Worm (Caenorhabditis elegans) whole organism, L3 larva: ENCODE measurements around the gene C05D11.8.
A peak's percentile ranks its signal among the peaks of the same experiment; 100 is the strongest.

ENCODE experiments used
- R02D3.7 ChIP-seq: fragments of 150-350 bp; optimal IDR thresholded peaks from 2 replicates; lab custom pipeline; 2014; ENCODE audit warnings: missing biosample characterization, missing genetic modification characterization
- ZK546.5 ChIP-seq: sonication (generic microtip); optimal IDR thresholded peaks from 2 replicates; lab custom pipeline; 2017; ENCODE audit warnings: missing biosample characterization, missing genetic modification characterization
- aly-2 ChIP-seq: fragments of 150-350 bp; optimal IDR thresholded peaks from 2 replicates; lab custom pipeline; 2014; ENCODE audit warnings: missing biosample characterization, missing genetic modification characterization
- ama-1 ChIP-seq: fragments of 150-350 bp; optimal IDR thresholded peaks from 2 replicates; lab custom pipeline; 2018
- ceh-16 ChIP-seq: sonication (generic microtip); optimal IDR thresholded peaks from 2 replicates; lab custom pipeline; 2017; ENCODE audit warnings: missing biosample characterization, missing genetic modification characterization
- ceh-28 ChIP-seq: fragments of 150-350 bp; optimal IDR thresholded peaks from 2 replicates; lab custom pipeline; 2014; ENCODE audit warnings: missing biosample characterization, missing genetic modification reagents, missing genetic modification characterization
- ceh-82 ChIP-seq: fragments of 150-350 bp; optimal IDR thresholded peaks from 2 replicates; lab custom pipeline; 2014; ENCODE audit warnings: missing biosample characterization, missing genetic modification characterization
- ceh-9 ChIP-seq: sonication (generic microtip); optimal IDR thresholded peaks from 2 replicates; lab custom pipeline; 2018; ENCODE audit warnings: missing biosample characterization, missing genetic modification characterization
- daf-12 ChIP-seq: fragments of 150-350 bp; optimal IDR thresholded peaks from 2 replicates; lab custom pipeline; 2014; ENCODE audit warnings: missing biosample characterization, missing genetic modification reagents, missing genetic modification characterization
- egl-27 ChIP-seq: sonication (generic microtip); optimal IDR thresholded peaks from 4 replicates; lab custom pipeline; 2017; ENCODE audit warnings: missing biosample characterization, missing genetic modification reagents, missing genetic modification characterization
- egl-5 ChIP-seq: fragments of 150-350 bp; optimal IDR thresholded peaks from 2 replicates; lab custom pipeline; 2017; ENCODE audit warnings: missing biosample characterization, missing genetic modification reagents, missing genetic modification characterization, inconsistent platforms
- elt-1 ChIP-seq: fragments of 150-350 bp; optimal IDR thresholded peaks from 2 replicates; lab custom pipeline; 2014; ENCODE audit warnings: missing biosample characterization, missing genetic modification characterization
- elt-2 ChIP-seq: sonication (generic microtip); optimal IDR thresholded peaks from 2 replicates; lab custom pipeline; 2016; ENCODE audit warnings: missing genetic modification reagents, mild to moderate bottlenecking, missing genetic modification characterization, missing compliant biosample characterization
- elt-3 ChIP-seq, 3 experiments: fragments of 150-350 bp in 1 of 3; sonication (generic microtip) in 2 of 3; optimal IDR thresholded peaks; 2 replicates in 2 of 3; 4 replicates in 1 of 3; lab custom pipeline; 2014 to 2017; ENCODE audit warnings: missing biosample characterization in 3 of 3, missing genetic modification characterization in 3 of 3
- eor-1 ChIP-seq, 2 experiments: fragments of 150-350 bp; optimal IDR thresholded peaks; 2 replicates each; lab custom pipeline; 2014 to 2018; ENCODE audit warnings: missing biosample characterization in 2 of 2, missing genetic modification characterization in 2 of 2
- fkh-10 ChIP-seq: sonication (generic microtip); optimal IDR thresholded peaks from 2 replicates; lab custom pipeline; 2017; ENCODE audit warnings: missing biosample characterization, missing genetic modification reagents, missing genetic modification characterization
- fkh-2 ChIP-seq: fragments of 150-350 bp; optimal IDR thresholded peaks from 2 replicates; lab custom pipeline; 2014; ENCODE audit warnings: missing biosample characterization, missing genetic modification reagents, missing genetic modification characterization
- fos-1 ChIP-seq: fragments of 150-350 bp; optimal IDR thresholded peaks from 2 replicates; lab custom pipeline; 2014; ENCODE audit warnings: missing biosample characterization, missing genetic modification characterization
- hmg-11 ChIP-seq: sonication (generic microtip); optimal IDR thresholded peaks from 2 replicates; lab custom pipeline; 2016; ENCODE audit warnings: missing genetic modification characterization, missing compliant biosample characterization
- jun-1 ChIP-seq: fragments of 150-350 bp; optimal IDR thresholded peaks from 2 replicates; lab custom pipeline; 2014; ENCODE audit warnings: missing biosample characterization, missing genetic modification reagents, missing genetic modification characterization
- lin-15B ChIP-seq: fragments of 150-350 bp; optimal IDR thresholded peaks from 2 replicates; lab custom pipeline; 2014; ENCODE audit warnings: missing biosample characterization, missing genetic modification characterization
- lin-39 ChIP-seq: fragments of 150-350 bp; optimal IDR thresholded peaks from 2 replicates; lab custom pipeline; 2018; ENCODE audit warnings: missing biosample characterization, missing genetic modification reagents, missing genetic modification characterization
- lsy-12 ChIP-seq: sonication (generic microtip); optimal IDR thresholded peaks from 2 replicates; lab custom pipeline; 2016; ENCODE audit warnings: mild to moderate bottlenecking, missing genetic modification characterization, missing compliant biosample characterization
- mdl-1 ChIP-seq: fragments of 150-350 bp; optimal IDR thresholded peaks from 2 replicates; lab custom pipeline; 2014; ENCODE audit warnings: missing biosample characterization, missing genetic modification characterization
- mml-1 ChIP-seq: fragments of 150-350 bp; sonication (generic microtip); optimal IDR thresholded peaks from 3 replicates; lab custom pipeline; 2014; ENCODE audit warnings: missing biosample characterization, missing genetic modification characterization
- nfya-1 ChIP-seq: sonication (generic microtip); optimal IDR thresholded peaks from 2 replicates; lab custom pipeline; 2017; ENCODE audit warnings: missing genetic modification characterization, mild to moderate bottlenecking, missing compliant biosample characterization, antibody characterized with exemption, moderate library complexity; ENCODE audit not compliant: insufficient read depth
- nhr-11 ChIP-seq: fragments of 150-350 bp; optimal IDR thresholded peaks from 2 replicates; lab custom pipeline; 2014; ENCODE audit warnings: missing biosample characterization, missing genetic modification characterization
- nhr-12 ChIP-seq: fragments of 150-350 bp; optimal IDR thresholded peaks from 2 replicates; lab custom pipeline; 2014; ENCODE audit warnings: missing biosample characterization, missing genetic modification characterization
- nhr-23 ChIP-seq: fragments of 150-350 bp; optimal IDR thresholded peaks from 2 replicates; lab custom pipeline; 2014; ENCODE audit warnings: missing biosample characterization, missing genetic modification reagents, missing genetic modification characterization
- nhr-237 ChIP-seq: fragments of 150-350 bp; optimal IDR thresholded peaks from 2 replicates; lab custom pipeline; 2014; ENCODE audit warnings: missing biosample characterization, missing genetic modification characterization
- nhr-25 ChIP-seq: sonication (generic microtip); optimal IDR thresholded peaks from 2 replicates; lab custom pipeline; 2017; ENCODE audit warnings: missing biosample characterization, missing genetic modification characterization
- nhr-28 ChIP-seq: fragments of 150-350 bp; optimal IDR thresholded peaks from 2 replicates; lab custom pipeline; 2014; ENCODE audit warnings: missing biosample characterization, missing genetic modification characterization
- nhr-43 ChIP-seq: sonication (generic microtip); optimal IDR thresholded peaks from 2 replicates; lab custom pipeline; 2016; ENCODE audit warnings: mild to moderate bottlenecking, missing genetic modification characterization, missing compliant biosample characterization; ENCODE audit not compliant: poor library complexity, severe bottlenecking
- nhr-67 ChIP-seq: fragments of 150-350 bp; optimal IDR thresholded peaks from 2 replicates; lab custom pipeline; 2014; ENCODE audit warnings: missing biosample characterization, missing genetic modification characterization
- nhr-76 ChIP-seq: fragments of 150-350 bp; sonication (generic microtip); optimal IDR thresholded peaks from 5 replicates; lab custom pipeline; 2014; ENCODE audit warnings: missing biosample characterization, missing genetic modification characterization
- nhr-77 ChIP-seq: fragments of 150-350 bp; optimal IDR thresholded peaks from 2 replicates; lab custom pipeline; 2014; ENCODE audit warnings: missing biosample characterization, missing genetic modification characterization
- pha-4 ChIP-seq: fragments of 150-350 bp; optimal IDR thresholded peaks from 2 replicates; lab custom pipeline; 2014; ENCODE audit warnings: missing biosample characterization, missing genetic modification reagents, missing genetic modification characterization
- pqm-1 ChIP-seq: fragments of 150-350 bp; optimal IDR thresholded peaks from 2 replicates; lab custom pipeline; 2017; ENCODE audit warnings: missing biosample characterization, missing genetic modification characterization, inconsistent platforms
- sea-2 ChIP-seq: fragments of 150-350 bp; sonication (generic microtip); optimal IDR thresholded peaks from 4 replicates; lab custom pipeline; 2014; ENCODE audit warnings: missing biosample characterization, missing genetic modification reagents, missing genetic modification characterization
- skn-1 ChIP-seq: fragments of 150-350 bp; optimal IDR thresholded peaks from 2 replicates; lab custom pipeline; 2014; ENCODE audit warnings: missing biosample characterization, missing genetic modification characterization
- snpc-4 ChIP-seq: fragments of 150-350 bp; optimal IDR thresholded peaks from 2 replicates; lab custom pipeline; 2014; ENCODE audit warnings: missing biosample characterization, missing genetic modification characterization
- tbx-2 ChIP-seq: sonication (generic microtip); optimal IDR thresholded peaks from 2 replicates; lab custom pipeline; 2016; ENCODE audit warnings: mild to moderate bottlenecking, missing genetic modification characterization, missing compliant biosample characterization
- unc-39 ChIP-seq: sonication (generic microtip); optimal IDR thresholded peaks from 4 replicates; lab custom pipeline; 2017; ENCODE audit warnings: missing biosample characterization, missing genetic modification characterization
- unc-62 ChIP-seq: fragments of 150-350 bp; sonication (generic microtip); optimal IDR thresholded peaks from 4 replicates; lab custom pipeline; 2014; ENCODE audit warnings: missing biosample characterization, missing genetic modification reagents, missing genetic modification characterization
- zag-1 ChIP-seq: fragments of 150-350 bp; optimal IDR thresholded peaks from 2 replicates; lab custom pipeline; 2014; ENCODE audit warnings: missing biosample characterization, missing genetic modification characterization
- ztf-11 ChIP-seq: fragments of 150-350 bp; optimal IDR thresholded peaks from 2 replicates; lab custom pipeline; 2014; ENCODE audit warnings: missing biosample characterization, missing genetic modification characterization
- ztf-4 ChIP-seq: fragments of 150-350 bp; optimal IDR thresholded peaks from 2 replicates; lab custom pipeline; 2014; ENCODE audit warnings: missing biosample characterization, missing genetic modification characterization

Gene C05D11.8

ce11 chrIII:6464913-6465312, 37.8 kb upstream of the C05D11.8 start, which contains the start of gene nduf-2.2:
Gene nduf-2.2, plus strand, starts transcription at chrIII:6465222.
- TF ChIP-seq ceh-82 (tag; lab: Kevin White, UChicago): no peak
- TF ChIP-seq ceh-16 (tag; lab: Kevin White, UChicago): no peak
- no peak for TF ChIP-seq lin-39 (tag; lab: Kevin White, UChicago)
- TF ChIP-seq nhr-77 (tag; lab: Kevin White, UChicago): no peak
- no peak for TF ChIP-seq nhr-25 (tag; lab: Kevin White, UChicago)
- TF ChIP-seq ZK546.5 (tag; lab: Kevin White, UChicago): no peak
- no peak for TF ChIP-seq unc-39 (tag; lab: Kevin White, UChicago)
- TF ChIP-seq nhr-237 (tag; lab: Kevin White, UChicago): no peak
- no peak for TF ChIP-seq snpc-4
- no peak for TF ChIP-seq lsy-12 (tag; lab: Kevin White, UChicago)
- no peak for TF ChIP-seq jun-1
- TF ChIP-seq, all 47 proteins: peak for 0

- TF ChIP-seq unc-39 (tag; lab: Kevin White, UChicago) (no peak), nhr-67 (tag; lab: Kevin White, UChicago) (no peak), nhr-237 (tag; lab: Kevin White, UChicago) (no peak), nhr-25 (tag; lab: Kevin White, UChicago) (peak; percentile 92), egl-27 (tag; lab: Kevin White, UChicago) (peak; percentile 43), R02D3.7 (tag; lab: Kevin White, UChicago) (peak; percentile 50), tbx-2 (peak; percentile 62), pha-4 (tag; lab: Kevin White, UChicago) (peak; percentile 86), fkh-10 (GFP tag; lab: Kevin White, UChicago) (no peak), lin-15B (tag; lab: Kevin White, UChicago) (peak; percentile 84), elt-1 (tag; lab: Kevin White, UChicago) (peak; percentile 25), nfya-1 (tag; lab: Kevin White, UChicago) (peak; percentile 97), nhr-76 (tag; lab: Kevin White, UChicago) (no peak), ztf-4 (tag; lab: Kevin White, UChicago) (no peak), skn-1 (tag; lab: Kevin White, UChicago) (no peak), nhr-43 (tag; lab: Kevin White, UChicago) (peak; percentile 74), sea-2 (GFP tag; lab: Kevin White, UChicago) (no peak), ztf-11 (no peak), lsy-12 (tag; lab: Kevin White, UChicago) (peak; percentile 93), fos-1 (tag; lab: Kevin White, UChicago) (peak; percentile 33), hmg-11 (tag; lab: Kevin White, UChicago) (no peak), nhr-12 (no peak), fkh-2 (tag; lab: Kevin White, UChicago) (no peak), lin-39 (tag; lab: Kevin White, UChicago) (peak; percentile 97), ceh-9 (tag; lab: Kevin White, UChicago) (no peak), elt-3 (tag; optimal IDR thresholded peaks at IDR 0.05; lab: Kevin White, UChicago) (peak in 2 of 3 experiments; percentile 8 to 36), pqm-1 (peak; percentile 94), ceh-16 (tag; lab: Kevin White, UChicago) (no peak), nhr-77 (tag; lab: Kevin White, UChicago) (peak; percentile 71), eor-1 (tag; optimal IDR thresholded peaks at IDR 0.05; lab: Kevin White, UChicago) (no peak), nhr-23 (peak; percentile 75), mdl-1 (tag; lab: Kevin White, UChicago) (peak; percentile 60), elt-2 (tag; lab: Kevin White, UChicago) (peak; percentile 99), aly-2 (no peak), mml-1 (tag; lab: Kevin White, UChicago) (no peak), ceh-28 (tag; lab: Kevin White, UChicago) (peak; percentile 72), snpc-4 (peak; percentile 49), ama-1 (lab: Kevin White, UChicago) (peak; percentile 50), unc-62 (GFP tag; lab: Kevin White, UChicago) (no peak), nhr-11 (tag; lab: Kevin White, UChicago) (peak; percentile 44), zag-1 (no peak), egl-5 (tag; lab: Kevin White, UChicago) (no peak), jun-1 (peak; percentile 92), ZK546.5 (tag; lab: Kevin White, UChicago) (no peak), nhr-28 (no peak), daf-12 (tag; lab: Kevin White, UChicago) (no peak), ceh-82 (tag; lab: Kevin White, UChicago) (no peak)
- TF ChIP-seq, all 47 proteins: peak for 23
Measured at ce11 chrIII:6464113-6464571, 37.0 kb upstream of the C05D11.8 start.
